Worm (Caenorhabditis elegans) whole organism, L3 larva: ENCODE results near the gene adbp-1.

Source experiments
- ZK546.5 ChIP-seq: sonication (generic microtip); optimal IDR thresholded peaks from 2 replicates; lab custom pipeline; 2017; ENCODE audit warnings: missing biosample characterization, missing genetic modification characterization
- aly-2 ChIP-seq: fragments of 150-350 bp; optimal IDR thresholded peaks from 2 replicates; lab custom pipeline; 2014; ENCODE audit warnings: missing biosample characterization, missing genetic modification characterization
- ama-1 ChIP-seq: fragments of 150-350 bp; optimal IDR thresholded peaks from 2 replicates; lab custom pipeline; 2018
- ceh-28 ChIP-seq: fragments of 150-350 bp; optimal IDR thresholded peaks from 2 replicates; lab custom pipeline; 2014; ENCODE audit warnings: missing biosample characterization, missing genetic modification reagents, missing genetic modification characterization
- elt-1 ChIP-seq: fragments of 150-350 bp; optimal IDR thresholded peaks from 2 replicates; lab custom pipeline; 2014; ENCODE audit warnings: missing biosample characterization, missing genetic modification characterization
- elt-2 ChIP-seq: sonication (generic microtip); optimal IDR thresholded peaks from 2 replicates; lab custom pipeline; 2016; ENCODE audit warnings: missing genetic modification reagents, mild to moderate bottlenecking, missing genetic modification characterization, missing compliant biosample characterization
- lin-15B ChIP-seq: fragments of 150-350 bp; optimal IDR thresholded peaks from 2 replicates; lab custom pipeline; 2014; ENCODE audit warnings: missing biosample characterization, missing genetic modification characterization
- lsy-12 ChIP-seq: sonication (generic microtip); optimal IDR thresholded peaks from 2 replicates; lab custom pipeline; 2016; ENCODE audit warnings: mild to moderate bottlenecking, missing genetic modification characterization, missing compliant biosample characterization
- nhr-28 ChIP-seq: fragments of 150-350 bp; optimal IDR thresholded peaks from 2 replicates; lab custom pipeline; 2014; ENCODE audit warnings: missing biosample characterization, missing genetic modification characterization
- snpc-4 ChIP-seq: fragments of 150-350 bp; optimal IDR thresholded peaks from 2 replicates; lab custom pipeline; 2014; ENCODE audit warnings: missing biosample characterization, missing genetic modification characterization
- unc-39 ChIP-seq: sonication (generic microtip); optimal IDR thresholded peaks from 4 replicates; lab custom pipeline; 2017; ENCODE audit warnings: missing biosample characterization, missing genetic modification characterization
- ztf-11 ChIP-seq: fragments of 150-350 bp; optimal IDR thresholded peaks from 2 replicates; lab custom pipeline; 2014; ENCODE audit warnings: missing biosample characterization, missing genetic modification characterization

DNA sequence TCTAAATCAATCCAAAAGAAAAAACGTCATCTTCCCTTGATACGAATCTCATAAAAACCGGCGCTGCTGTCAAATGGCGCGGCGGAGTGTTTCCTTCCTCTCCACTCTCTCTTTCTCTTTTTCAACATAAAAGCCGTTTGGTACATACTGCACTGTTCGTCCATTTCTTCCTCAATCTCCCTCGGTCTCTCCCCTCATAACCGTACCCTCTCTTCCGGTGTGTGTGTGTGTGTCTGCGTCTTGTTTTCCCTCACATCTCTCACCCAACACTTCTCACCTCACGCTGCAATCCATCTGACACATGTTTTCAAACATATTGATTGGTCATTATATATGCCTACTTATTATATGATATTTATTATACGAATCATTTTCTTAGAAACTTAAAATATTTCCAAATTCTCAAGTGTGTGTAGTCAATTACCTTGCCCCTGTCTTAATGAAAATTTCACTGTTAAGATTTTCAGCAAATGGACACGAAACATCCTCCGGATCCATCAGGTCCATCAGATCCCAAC is 20.5 kb downstream of the adbp-1 start, which contains the start of the genes aars-1 and rga-1:
- TF ChIP-seq snpc-4 (tag; lab: Kevin White, UChicago) (peak; percentile 29), lsy-12 (tag; lab: Kevin White, UChicago) (no peak), unc-39 (tag; lab: Kevin White, UChicago) (no peak), ama-1 (lab: Kevin White, UChicago) (no peak), elt-1 (tag; lab: Kevin White, UChicago) (peak; percentile 34), nhr-28 (tag; lab: Kevin White, UChicago) (no peak), aly-2 (tag; lab: Kevin White, UChicago) (no peak), ceh-28 (tag; lab: Kevin White, UChicago) (peak; percentile 70), lin-15B (peak; percentile 28), ZK546.5 (no peak), elt-2 (tag; lab: Kevin White, UChicago) (peak; percentile 76), ztf-11 (tag; lab: Kevin White, UChicago) (no peak)
